Fruit fly (Drosophila melanogaster) whole organism, embryonic: ENCODE results near the gene CG9254.

Source experiments
- Ada2b ChIP-seq: fragments of 200-800 bp; sonication (Bioruptor generic); IDR thresholded peaks from 2 replicates; pipeline ENCODE4 v1.3.6; 2022; ENCODE audit warnings: missing biosample characterization, missing genetic modification characterization
- B-H2 ChIP-seq: fragments of 200-800 bp; sonication (Bioruptor generic); optimal IDR thresholded peaks from 2 replicates; lab custom pipeline; 2018; ENCODE audit warnings: missing biosample characterization, mild to moderate bottlenecking, missing genetic modification characterization
- CG1024 ChIP-seq: fragments of 200-800 bp; sonication (Bioruptor generic); IDR thresholded peaks from 2 replicates; pipeline ENCODE4 v1.3.6; 2022; ENCODE audit warnings: missing biosample characterization, missing genetic modification characterization
- CG10366 ChIP-seq: fragments of 200-800 bp; sonication (Bioruptor generic); IDR thresholded peaks from 2 replicates; pipeline ENCODE4 v1.3.6; 2022; ENCODE audit warnings: missing biosample characterization, missing genetic modification characterization
- CG10654 ChIP-seq: fragments of 200-800 bp; sonication (Bioruptor generic); optimal IDR thresholded peaks from 2 replicates; lab custom pipeline; 2016; ENCODE audit warnings: missing biosample characterization, missing genetic modification characterization
- CG11398 ChIP-seq: fragments of 200-800 bp; sonication (Bioruptor generic); optimal IDR thresholded peaks from 2 replicates; lab custom pipeline; 2016; ENCODE audit warnings: missing biosample characterization, missing genetic modification characterization
- CG12299 ChIP-seq: fragments of 200-800 bp; sonication (Bioruptor generic); optimal IDR thresholded peaks from 2 replicates; lab custom pipeline; 2018; ENCODE audit warnings: missing biosample characterization, mild to moderate bottlenecking, missing genetic modification characterization
- CG14441 ChIP-seq: fragments of 200-800 bp; sonication (Bioruptor generic); IDR thresholded peaks from 2 replicates; pipeline ENCODE4 v1.3.6; 2022; ENCODE audit warnings: missing biosample characterization, missing genetic modification characterization
- CG14860 ChIP-seq: fragments of 200-800 bp; sonication (Bioruptor generic); IDR thresholded peaks from 3 replicates; pipeline ENCODE4 v1.3.6; 2022; ENCODE audit warnings: missing biosample characterization, missing genetic modification characterization; ENCODE audit not compliant: partially characterized antibody
- CG15073 ChIP-seq: fragments of 200-800 bp; sonication (Bioruptor generic); optimal IDR thresholded peaks from 2 replicates; lab custom pipeline; 2016; ENCODE audit warnings: missing biosample characterization, missing genetic modification characterization
- CG16779 ChIP-seq: fragments of 200-800 bp; sonication (Bioruptor generic); IDR thresholded peaks from 2 replicates; pipeline ENCODE4 v1.3.6; 2022; ENCODE audit warnings: missing biosample characterization, missing genetic modification characterization
- CG16813 ChIP-seq: fragments of 200-800 bp; sonication (Bioruptor generic); IDR thresholded peaks from 3 replicates; pipeline ENCODE4 v1.3.6; 2022; ENCODE audit warnings: missing biosample characterization, missing genetic modification characterization; ENCODE audit not compliant: partially characterized antibody
- CG17359 ChIP-seq: fragments of 200-800 bp; sonication (Bioruptor generic); optimal IDR thresholded peaks from 3 replicates; lab custom pipeline; 2018; ENCODE audit warnings: missing biosample characterization, mild to moderate bottlenecking, missing genetic modification characterization, moderate library complexity
- CG2129 ChIP-seq: fragments of 200-800 bp; sonication (Bioruptor generic); IDR thresholded peaks from 2 replicates; pipeline ENCODE4 v1.3.6; 2022; ENCODE audit warnings: missing biosample characterization, missing genetic modification characterization; ENCODE audit not compliant: partially characterized antibody
- CG2875 ChIP-seq: fragments of 200-800 bp; sonication (Bioruptor generic); optimal IDR thresholded peaks from 2 replicates; lab custom pipeline; 2017; ENCODE audit warnings: missing biosample characterization, mild to moderate bottlenecking, missing genetic modification characterization, missing genetic modification reagents
- CG4820 ChIP-seq: fragments of 200-800 bp; sonication (Bioruptor generic); optimal IDR thresholded peaks from 3 replicates; lab custom pipeline; 2016; ENCODE audit warnings: missing biosample characterization, missing genetic modification characterization
- CG6175 ChIP-seq: fragments of 200-800 bp; sonication (Bioruptor generic); IDR thresholded peaks from 3 replicates; pipeline ENCODE4 v1.3.6; 2022; ENCODE audit warnings: missing biosample characterization, missing genetic modification characterization
- CG7556 ChIP-seq: fragments of 200-800 bp; sonication (Bioruptor generic); optimal IDR thresholded peaks from 2 replicates; lab custom pipeline; 2017; ENCODE audit warnings: missing biosample characterization, mild to moderate bottlenecking, missing genetic modification characterization
- CG7963 ChIP-seq: fragments of 200-800 bp; sonication (Bioruptor generic); IDR thresholded peaks from 3 replicates; pipeline ENCODE4 v1.3.6; 2022; ENCODE audit warnings: missing biosample characterization, missing genetic modification characterization; ENCODE audit not compliant: partially characterized antibody
- CG8944 ChIP-seq: fragments of 200-800 bp; sonication (Bioruptor generic); optimal IDR thresholded peaks from 3 replicates; lab custom pipeline; 2016; ENCODE audit warnings: missing biosample characterization, missing genetic modification characterization
- Camta ChIP-seq: fragments of 200-800 bp; sonication (Bioruptor generic); optimal IDR thresholded peaks from 2 replicates; lab custom pipeline; 2016; ENCODE audit warnings: missing biosample characterization, missing genetic modification characterization
- Dad ChIP-seq: fragments of 200-800 bp; sonication (Bioruptor generic); optimal IDR thresholded peaks from 3 replicates; lab custom pipeline; 2016; ENCODE audit warnings: missing biosample characterization, missing genetic modification characterization
- Dip2 ChIP-seq: fragments of 200-800 bp; sonication (Bioruptor generic); IDR thresholded peaks from 2 replicates; pipeline ENCODE4 v1.3.6; 2022; ENCODE audit warnings: missing biosample characterization, missing genetic modification characterization
- Dip3 ChIP-seq: fragments of 200-800 bp; sonication (Bioruptor generic); optimal IDR thresholded peaks from 3 replicates; lab custom pipeline; 2016; ENCODE audit warnings: missing biosample characterization, missing genetic modification characterization
- HmgZ ChIP-seq: fragments of 200-800 bp; sonication (Bioruptor generic); optimal IDR thresholded peaks from 2 replicates; lab custom pipeline; 2018; ENCODE audit warnings: missing biosample characterization, mild to moderate bottlenecking, missing genetic modification characterization
- Lhr ChIP-seq: fragments of 200-800 bp; sonication (Bioruptor generic); optimal IDR thresholded peaks from 3 replicates; lab custom pipeline; 2017; ENCODE audit warnings: mild to moderate bottlenecking, missing biosample characterization, missing genetic modification reagents, missing genetic modification characterization
- Med ChIP-seq: fragments of 200-800 bp; sonication (Bioruptor generic); peaks from one replicate; lab custom pipeline; 2016; ENCODE audit warnings: missing biosample characterization, missing genetic modification characterization, mild to moderate bottlenecking, inconsistent platforms, moderate library complexity
- NfI ChIP-seq: fragments of 200-800 bp; sonication (Bioruptor generic); optimal IDR thresholded peaks from 3 replicates; lab custom pipeline; 2018; ENCODE audit warnings: missing biosample characterization, mild to moderate bottlenecking, missing genetic modification characterization, moderate library complexity
- Poxn ChIP-seq: fragments of 200-800 bp; sonication (Bioruptor generic); IDR thresholded peaks from 2 replicates; pipeline ENCODE4 v1.3.6; 2022; ENCODE audit warnings: missing biosample characterization, missing genetic modification characterization
- Six4 ChIP-seq: fragments of 200-800 bp; sonication (Bioruptor generic); optimal IDR thresholded peaks from 2 replicates; lab custom pipeline; 2016; ENCODE audit warnings: missing biosample characterization, missing genetic modification characterization
- Sox100B ChIP-seq: fragments of 200-800 bp; sonication (Bioruptor generic); optimal IDR thresholded peaks from 3 replicates; lab custom pipeline; 2018; ENCODE audit warnings: missing biosample characterization, mild to moderate bottlenecking, missing genetic modification characterization
- Stat92E ChIP-seq, 3 experiments: fragments of >200 bp in 2 of 3; fragments of 200-800 bp in 1 of 3; sonication (Bioruptor generic) in 1 of 3; optimal IDR thresholded peaks; 2 replicates each; lab custom pipeline; 2017 to 2019; ENCODE audit warnings: missing biosample characterization in 3 of 3, missing genetic modification characterization in 3 of 3, mild to moderate bottlenecking in 1 of 3, moderate library complexity in 1 of 3
- Xrp1 ChIP-seq: fragments of 200-800 bp; sonication (Bioruptor generic); IDR thresholded peaks from 2 replicates; pipeline ENCODE4 v1.3.6; 2022; ENCODE audit warnings: missing biosample characterization, missing genetic modification characterization
- amos ChIP-seq: fragments of 200-800 bp; sonication (Bioruptor generic); IDR thresholded peaks from 2 replicates; pipeline ENCODE4 v1.3.6; 2022; ENCODE audit warnings: missing biosample characterization, missing genetic modification characterization; ENCODE audit not compliant: partially characterized antibody
- dati ChIP-seq: fragments of 200-800 bp; sonication (Bioruptor generic); IDR thresholded peaks from 2 replicates; pipeline ENCODE4 v1.3.6; 2022; ENCODE audit warnings: missing biosample characterization, missing genetic modification characterization
- ems ChIP-seq: fragments of 200-800 bp; sonication (Bioruptor generic); optimal IDR thresholded peaks from 3 replicates; lab custom pipeline; 2016; ENCODE audit warnings: missing biosample characterization, missing genetic modification characterization
- eve ChIP-seq, 2 experiments: fragments of >200 bp; optimal IDR thresholded peaks; 2 replicates each; lab custom pipeline; 2017; ENCODE audit warnings: missing biosample characterization in 2 of 2, missing genetic modification characterization in 2 of 2
- fd3F ChIP-seq: fragments of 200-800 bp; sonication (Bioruptor generic); optimal IDR thresholded peaks from 2 replicates; lab custom pipeline; 2018; ENCODE audit warnings: missing biosample characterization, mild to moderate bottlenecking, missing genetic modification characterization, moderate library complexity
- grn ChIP-seq: fragments of 200-800 bp; sonication (Bioruptor generic); optimal IDR thresholded peaks from 3 replicates; lab custom pipeline; 2017; ENCODE audit warnings: missing biosample characterization, missing genetic modification characterization
- kah ChIP-seq: fragments of 200-800 bp; sonication (Bioruptor generic); optimal IDR thresholded peaks from 2 replicates; lab custom pipeline; 2018; ENCODE audit warnings: missing biosample characterization, mild to moderate bottlenecking, missing genetic modification characterization
- ken ChIP-seq: fragments of 200-800 bp; sonication (Bioruptor generic); IDR thresholded peaks from 3 replicates; pipeline ENCODE4 v1.3.6; 2022; ENCODE audit warnings: missing biosample characterization, missing genetic modification characterization
- lab ChIP-seq: fragments of 200-800 bp; sonication (Bioruptor generic); optimal IDR thresholded peaks from 3 replicates; lab custom pipeline; 2017; ENCODE audit warnings: missing biosample characterization, missing genetic modification characterization, mild to moderate bottlenecking, moderate library complexity, missing genetic modification reagents
- otp ChIP-seq: fragments of 200-800 bp; sonication (Bioruptor generic); IDR thresholded peaks from 3 replicates; pipeline ENCODE4, ENCODE4 v1.3.6; 2022; ENCODE audit warnings: missing biosample characterization, missing genetic modification characterization
- shn ChIP-seq: fragments of 200-800 bp; sonication (Bioruptor generic); optimal IDR thresholded peaks from 3 replicates; lab custom pipeline; 2016; ENCODE audit warnings: missing biosample characterization, missing genetic modification characterization
- sisA ChIP-seq: fragments of 200-800 bp; sonication (Bioruptor generic); IDR thresholded peaks from 2 replicates; pipeline ENCODE4 v1.3.6; 2022; ENCODE audit warnings: missing biosample characterization, missing genetic modification characterization
- slou ChIP-seq: fragments of 200-800 bp; sonication (Bioruptor generic); optimal IDR thresholded peaks from 3 replicates; lab custom pipeline; 2016; ENCODE audit warnings: missing biosample characterization, missing genetic modification characterization
- vfl ChIP-seq: fragments of 200-800 bp; sonication (Bioruptor generic); optimal IDR thresholded peaks from 2 replicates; lab custom pipeline; 2016; ENCODE audit warnings: missing biosample characterization, missing genetic modification characterization
- zen2 ChIP-seq: fragments of 200-800 bp; sonication (Bioruptor generic); IDR thresholded peaks from 3 replicates; pipeline ENCODE4 v1.3.6; 2022; ENCODE audit warnings: missing biosample characterization, missing genetic modification characterization; ENCODE audit not compliant: partially characterized antibody

The CG9254 gene

dm6 chr2L:13547738-13548726 is 49.0 kb downstream of the CG9254 start (continued):
- peak; percentile 38 for TF ChIP-seq NfI (GFP tag; lab: Kevin White, UChicago)
- peak; percentile 10; the same call in 1 of the 2 replicates for TF ChIP-seq sisA
- TF ChIP-seq Dad (GFP tag; lab: Kevin White, UChicago): peak; percentile 5
- TF ChIP-seq ems (GFP tag; lab: Kevin White, UChicago): peak; percentile 18
- no peak for TF ChIP-seq shn (GFP tag; lab: Kevin White, UChicago)
- peak; percentile 38 for TF ChIP-seq Camta (GFP tag; lab: Kevin White, UChicago)
- no peak for TF ChIP-seq Poxn (GFP tag; lab: Robert Waterston, UW)
- TF ChIP-seq CG11398 (GFP tag; lab: Kevin White, UChicago): peak; percentile 23
- TF ChIP-seq CG4820: no peak
- TF ChIP-seq CG7963 (GFP tag; lab: Robert Waterston, UW): 0 out of 3 replicates have a peak, but pooled peaks have one; percentile 27
- no peak; the same call in 1 of the 2 replicates for TF ChIP-seq CG10366 (GFP tag; lab: Robert Waterston, UW)
- no peak for TF ChIP-seq Lhr (GFP tag; lab: Kevin White, UChicago)
- no peak for TF ChIP-seq CG14860 (GFP tag; lab: Robert Waterston, UW)
- peak; percentile 46 for TF ChIP-seq Sox100B (GFP tag; lab: Kevin White, UChicago)
- no peak; the same call in 2 of the 3 replicates for TF ChIP-seq ken (GFP tag; lab: Robert Waterston, UW)
- no peak for TF ChIP-seq eve (GFP tag; optimal IDR thresholded peaks at IDR 0.05; lab: Kevin White, UChicago)
- no peak for TF ChIP-seq CG6175
- peak; percentile 15 for TF ChIP-seq CG10654 (GFP tag; lab: Kevin White, UChicago)
- TF ChIP-seq CG1024: no peak
- TF ChIP-seq CG15073: no peak
- no peak for TF ChIP-seq zen2
- no peak for TF ChIP-seq kah
- TF ChIP-seq B-H2 (GFP tag; lab: Kevin White, UChicago): peak; percentile 21
- TF ChIP-seq CG7556 (GFP tag; lab: Kevin White, UChicago): peak; percentile 80
- peak; percentile 18; the same call in 1 of the 2 replicates for TF ChIP-seq Xrp1 (GFP tag; lab: Robert Waterston, UW)
- TF ChIP-seq Dip3: peak; percentile 33
- TF ChIP-seq vfl (GFP tag; lab: Kevin White, UChicago): peak; percentile 29
- TF ChIP-seq CG8944 (GFP tag; lab: Kevin White, UChicago): peak; percentile 50
- no peak for TF ChIP-seq fd3F (GFP tag; lab: Kevin White, UChicago)
- TF ChIP-seq slou (GFP tag; lab: Kevin White, UChicago): no peak
- 0 out of 2 replicates have a peak, but pooled peaks have one; percentile 21 for TF ChIP-seq Ada2b
- TF ChIP-seq CG17359 (tag; lab: Kevin White, UChicago): no peak
- no peak for TF ChIP-seq grn (GFP tag; lab: Kevin White, UChicago)
- TF ChIP-seq CG12299 (tag; lab: Kevin White, UChicago): no peak
- no peak for TF ChIP-seq CG16779 (GFP tag; lab: Robert Waterston, UW)
- TF ChIP-seq Dip2 (GFP tag; lab: Robert Waterston, UW): no peak
- peak; percentile 21 for TF ChIP-seq HmgZ
- peak; percentile 35 for TF ChIP-seq Six4
- TF ChIP-seq otp (GFP tag; lab: Robert Waterston, UW): no peak
- TF ChIP-seq amos (GFP tag; lab: Robert Waterston, UW): peak; percentile 45; the same call in 1 of the 2 replicates
- peak; percentile 92 for TF ChIP-seq Med
- TF ChIP-seq dati (GFP tag; lab: Robert Waterston, UW): no peak
- no peak for TF ChIP-seq Stat92E (GFP tag; optimal IDR thresholded peaks at IDR 0.05; lab: Kevin White, UChicago)
- no peak for TF ChIP-seq CG14441 (GFP tag; lab: Robert Waterston, UW)
- TF ChIP-seq CG16813 (GFP tag; lab: Robert Waterston, UW): peak; percentile 46; the same call in 1 of the 3 replicates
- TF ChIP-seq CG2129 (GFP tag; lab: Robert Waterston, UW): no peak
- TF ChIP-seq CG2875: peak; percentile 11
- peak; percentile 53 for TF ChIP-seq lab
